Worm (Caenorhabditis elegans) whole organism, L3 larva: ENCODE results near the gene F35C11.7.

Experiments used
- R02D3.7 ChIP-seq: fragments of 150-350 bp; optimal IDR thresholded peaks from 2 replicates; lab custom pipeline; 2014; ENCODE audit warnings: missing biosample characterization, missing genetic modification characterization
- ZK546.5 ChIP-seq: sonication (generic microtip); optimal IDR thresholded peaks from 2 replicates; lab custom pipeline; 2017; ENCODE audit warnings: missing biosample characterization, missing genetic modification characterization
- egl-27 ChIP-seq: sonication (generic microtip); optimal IDR thresholded peaks from 4 replicates; lab custom pipeline; 2017; ENCODE audit warnings: missing biosample characterization, missing genetic modification reagents, missing genetic modification characterization
- egl-5 ChIP-seq: fragments of 150-350 bp; optimal IDR thresholded peaks from 2 replicates; lab custom pipeline; 2017; ENCODE audit warnings: missing biosample characterization, missing genetic modification reagents, missing genetic modification characterization, inconsistent platforms
- elt-1 ChIP-seq: fragments of 150-350 bp; optimal IDR thresholded peaks from 2 replicates; lab custom pipeline; 2014; ENCODE audit warnings: missing biosample characterization, missing genetic modification characterization
- elt-2 ChIP-seq: sonication (generic microtip); optimal IDR thresholded peaks from 2 replicates; lab custom pipeline; 2016; ENCODE audit warnings: missing genetic modification reagents, mild to moderate bottlenecking, missing genetic modification characterization, missing compliant biosample characterization
- elt-3 ChIP-seq, 3 experiments: fragments of 150-350 bp in 1 of 3; sonication (generic microtip) in 2 of 3; optimal IDR thresholded peaks; 2 replicates in 2 of 3; 4 replicates in 1 of 3; lab custom pipeline; 2014 to 2017; ENCODE audit warnings: missing biosample characterization in 3 of 3, missing genetic modification characterization in 3 of 3
- hmg-11 ChIP-seq: sonication (generic microtip); optimal IDR thresholded peaks from 2 replicates; lab custom pipeline; 2016; ENCODE audit warnings: missing genetic modification characterization, missing compliant biosample characterization
- lin-15B ChIP-seq: fragments of 150-350 bp; optimal IDR thresholded peaks from 2 replicates; lab custom pipeline; 2014; ENCODE audit warnings: missing biosample characterization, missing genetic modification characterization
- lin-39 ChIP-seq: fragments of 150-350 bp; optimal IDR thresholded peaks from 2 replicates; lab custom pipeline; 2018; ENCODE audit warnings: missing biosample characterization, missing genetic modification reagents, missing genetic modification characterization
- lsy-12 ChIP-seq: sonication (generic microtip); optimal IDR thresholded peaks from 2 replicates; lab custom pipeline; 2016; ENCODE audit warnings: mild to moderate bottlenecking, missing genetic modification characterization, missing compliant biosample characterization
- mml-1 ChIP-seq: fragments of 150-350 bp; sonication (generic microtip); optimal IDR thresholded peaks from 3 replicates; lab custom pipeline; 2014; ENCODE audit warnings: missing biosample characterization, missing genetic modification characterization
- nfya-1 ChIP-seq: sonication (generic microtip); optimal IDR thresholded peaks from 2 replicates; lab custom pipeline; 2017; ENCODE audit warnings: missing genetic modification characterization, mild to moderate bottlenecking, missing compliant biosample characterization, antibody characterized with exemption, moderate library complexity; ENCODE audit not compliant: insufficient read depth
- nhr-237 ChIP-seq: fragments of 150-350 bp; optimal IDR thresholded peaks from 2 replicates; lab custom pipeline; 2014; ENCODE audit warnings: missing biosample characterization, missing genetic modification characterization
- nhr-25 ChIP-seq: sonication (generic microtip); optimal IDR thresholded peaks from 2 replicates; lab custom pipeline; 2017; ENCODE audit warnings: missing biosample characterization, missing genetic modification characterization
- nhr-28 ChIP-seq: fragments of 150-350 bp; optimal IDR thresholded peaks from 2 replicates; lab custom pipeline; 2014; ENCODE audit warnings: missing biosample characterization, missing genetic modification characterization
- nhr-43 ChIP-seq: sonication (generic microtip); optimal IDR thresholded peaks from 2 replicates; lab custom pipeline; 2016; ENCODE audit warnings: mild to moderate bottlenecking, missing genetic modification characterization, missing compliant biosample characterization; ENCODE audit not compliant: poor library complexity, severe bottlenecking
- nhr-67 ChIP-seq: fragments of 150-350 bp; optimal IDR thresholded peaks from 2 replicates; lab custom pipeline; 2014; ENCODE audit warnings: missing biosample characterization, missing genetic modification characterization
- nhr-76 ChIP-seq: fragments of 150-350 bp; sonication (generic microtip); optimal IDR thresholded peaks from 5 replicates; lab custom pipeline; 2014; ENCODE audit warnings: missing biosample characterization, missing genetic modification characterization
- nhr-77 ChIP-seq: fragments of 150-350 bp; optimal IDR thresholded peaks from 2 replicates; lab custom pipeline; 2014; ENCODE audit warnings: missing biosample characterization, missing genetic modification characterization
- pha-4 ChIP-seq: fragments of 150-350 bp; optimal IDR thresholded peaks from 2 replicates; lab custom pipeline; 2014; ENCODE audit warnings: missing biosample characterization, missing genetic modification reagents, missing genetic modification characterization
- pqm-1 ChIP-seq: fragments of 150-350 bp; optimal IDR thresholded peaks from 2 replicates; lab custom pipeline; 2017; ENCODE audit warnings: missing biosample characterization, missing genetic modification characterization, inconsistent platforms
- skn-1 ChIP-seq: fragments of 150-350 bp; optimal IDR thresholded peaks from 2 replicates; lab custom pipeline; 2014; ENCODE audit warnings: missing biosample characterization, missing genetic modification characterization
- snpc-4 ChIP-seq: fragments of 150-350 bp; optimal IDR thresholded peaks from 2 replicates; lab custom pipeline; 2014; ENCODE audit warnings: missing biosample characterization, missing genetic modification characterization
- tbx-2 ChIP-seq: sonication (generic microtip); optimal IDR thresholded peaks from 2 replicates; lab custom pipeline; 2016; ENCODE audit warnings: mild to moderate bottlenecking, missing genetic modification characterization, missing compliant biosample characterization
- unc-39 ChIP-seq: sonication (generic microtip); optimal IDR thresholded peaks from 4 replicates; lab custom pipeline; 2017; ENCODE audit warnings: missing biosample characterization, missing genetic modification characterization
- unc-62 ChIP-seq: fragments of 150-350 bp; sonication (generic microtip); optimal IDR thresholded peaks from 4 replicates; lab custom pipeline; 2014; ENCODE audit warnings: missing biosample characterization, missing genetic modification reagents, missing genetic modification characterization
- zag-1 ChIP-seq: fragments of 150-350 bp; optimal IDR thresholded peaks from 2 replicates; lab custom pipeline; 2014; ENCODE audit warnings: missing biosample characterization, missing genetic modification characterization
- ztf-11 ChIP-seq: fragments of 150-350 bp; optimal IDR thresholded peaks from 2 replicates; lab custom pipeline; 2014; ENCODE audit warnings: missing biosample characterization, missing genetic modification characterization

Gene F35C11.7

ce11 chrII:8276057-8276456 lies 19.9 kb downstream of the F35C11.7 start, which contains the start of the genes gei-14 and slc-25A32:
gei-14 (minus strand) TSS chrII:8276231.
slc-25A32 (plus strand) TSS chrII:8276298.
- TF ChIP-seq egl-5 (tag; lab: Kevin White, UChicago) (peak; percentile 50), lsy-12 (tag; lab: Kevin White, UChicago) (no peak), lin-39 (tag; lab: Kevin White, UChicago) (no peak), lin-15B (tag; lab: Kevin White, UChicago) (peak; percentile 67), nfya-1 (tag; lab: Kevin White, UChicago) (peak; percentile 56), R02D3.7 (tag; lab: Kevin White, UChicago) (peak; percentile 94)

DNA sequence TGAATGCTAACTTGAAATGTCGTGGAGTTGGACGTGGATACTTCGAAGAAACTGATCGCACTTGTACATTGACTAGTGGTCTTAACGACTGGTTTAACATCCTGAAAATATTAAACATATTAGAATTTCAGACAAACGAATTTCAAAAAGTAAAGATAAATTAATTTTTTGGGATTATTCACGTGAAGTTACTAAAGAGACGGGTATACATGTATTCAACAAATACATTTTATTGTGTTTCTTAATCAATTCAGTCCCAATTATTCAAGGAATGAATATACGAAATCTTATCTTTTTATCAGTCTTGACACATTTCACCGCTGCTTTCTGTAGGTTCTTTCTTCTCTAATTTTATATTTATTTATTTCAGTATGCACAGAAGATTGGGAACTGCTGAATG lies 22.3 kb downstream of the F35C11.7 start, which contains the start of the genes mrpl-10 and clec-142:
Gene mrpl-10 (minus strand): TSS at position 101 of the 400 bp plus-strand sequence.
Gene clec-142 (plus strand): TSS at position 264 of the 400 bp plus-strand sequence.
- TF ChIP-seq nhr-43 (tag; lab: Kevin White, UChicago) (no peak), unc-62 (GFP tag; lab: Kevin White, UChicago) (no peak)

DNA sequence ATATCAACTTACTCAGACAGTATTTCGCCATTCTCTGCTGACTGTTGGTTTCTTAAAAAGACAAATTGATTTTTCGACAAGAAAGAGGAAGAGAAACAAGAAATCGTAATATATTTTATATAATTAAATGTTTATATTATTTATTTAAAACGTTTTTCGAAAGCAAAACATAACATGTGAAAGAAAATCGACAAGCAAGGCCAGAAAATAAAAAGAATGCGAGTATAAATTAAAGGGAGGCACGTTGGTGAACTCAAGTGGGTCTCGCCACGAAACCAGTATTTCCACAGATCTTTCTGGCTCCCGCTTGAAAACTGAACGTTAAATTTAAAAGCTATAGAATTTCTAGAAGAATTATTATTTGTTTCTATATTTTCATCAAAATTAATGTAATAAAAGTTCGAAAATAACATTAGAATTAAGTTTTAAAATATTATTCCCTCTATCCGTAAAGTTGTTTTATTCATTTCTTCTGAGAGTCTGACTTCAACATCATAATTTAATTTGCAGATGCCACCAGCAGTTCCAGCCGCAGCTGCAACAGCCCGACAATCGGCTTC lies 27.1 kb downstream of the F35C11.7 start, which contains the start of the genes nst-1 and cct-4:
Gene nst-1 (minus strand): TSS at position 51 of the 560 bp plus-strand sequence.
Gene cct-4 (plus strand): TSS at position 510 of the 560 bp plus-strand sequence.
- no peak for TF ChIP-seq zag-1 (tag; lab: Kevin White, UChicago)
- peak; percentile 4 for TF ChIP-seq elt-2
- peak; percentile 58 for TF ChIP-seq nfya-1 (tag; lab: Kevin White, UChicago)
- TF ChIP-seq pha-4 (tag; lab: Kevin White, UChicago): peak; percentile 58
- peak; percentile 50 for TF ChIP-seq lin-15B (tag; lab: Kevin White, UChicago)
- peak; percentile 14 for TF ChIP-seq hmg-11 (tag; lab: Kevin White, UChicago)

DNA sequence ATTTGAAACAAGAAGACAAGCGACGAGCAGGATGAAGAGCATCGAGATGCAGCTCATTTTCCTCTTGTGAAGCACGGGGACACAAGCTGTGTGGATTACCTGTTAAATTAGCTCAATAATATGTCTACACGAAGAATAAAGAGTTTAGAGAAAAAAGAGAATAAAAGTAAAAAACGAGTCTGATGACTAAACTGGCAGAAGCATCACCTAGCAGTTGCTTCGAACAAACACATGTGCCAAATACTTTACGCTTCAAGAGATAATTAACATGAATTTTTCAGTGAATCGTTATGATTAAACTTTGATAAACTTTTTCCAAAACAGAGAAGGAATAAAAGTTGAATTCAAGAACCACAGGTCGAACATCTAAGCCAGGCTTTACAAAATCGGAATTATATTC lies 39.2 kb downstream of the F35C11.7 start, which contains the start of gene nlp-55:
Gene nlp-55 (minus strand): TSS at position 101 of the 400 bp plus-strand sequence.
- TF ChIP-seq skn-1 (tag; lab: Kevin White, UChicago): no peak
- no peak for TF ChIP-seq mml-1 (tag; lab: Kevin White, UChicago)
- TF ChIP-seq nhr-67 (tag; lab: Kevin White, UChicago): no peak
- TF ChIP-seq nhr-77 (tag; lab: Kevin White, UChicago): no peak
- TF ChIP-seq lin-15B (tag; lab: Kevin White, UChicago): no peak
- no peak for TF ChIP-seq nhr-76 (tag; lab: Kevin White, UChicago)
- no peak for TF ChIP-seq elt-3 (tag; optimal IDR thresholded peaks at IDR 0.05; lab: Kevin White, UChicago)
- TF ChIP-seq ztf-11 (tag; lab: Kevin White, UChicago): no peak
- TF ChIP-seq unc-39 (tag; lab: Kevin White, UChicago): no peak
- no peak for TF ChIP-seq lin-39 (tag; lab: Kevin White, UChicago)
- TF ChIP-seq snpc-4 (tag; lab: Kevin White, UChicago): no peak
- TF ChIP-seq elt-1 (tag; lab: Kevin White, UChicago): no peak
- no peak for TF ChIP-seq ZK546.5 (tag; lab: Kevin White, UChicago)
- no peak for TF ChIP-seq pqm-1 (tag; lab: Kevin White, UChicago)
- TF ChIP-seq egl-27 (tag; lab: Kevin White, UChicago): no peak
- no peak for TF ChIP-seq nhr-28 (tag; lab: Kevin White, UChicago)
- TF ChIP-seq nhr-237 (tag; lab: Kevin White, UChicago): no peak
- TF ChIP-seq tbx-2 (tag; lab: Kevin White, UChicago): no peak
- TF ChIP-seq nhr-43 (tag; lab: Kevin White, UChicago): no peak
- TF ChIP-seq nhr-25: no peak
